Worm (Caenorhabditis elegans): Measurements from ENCODE around the gene pals-21.

pals-21 gene

DNA sequence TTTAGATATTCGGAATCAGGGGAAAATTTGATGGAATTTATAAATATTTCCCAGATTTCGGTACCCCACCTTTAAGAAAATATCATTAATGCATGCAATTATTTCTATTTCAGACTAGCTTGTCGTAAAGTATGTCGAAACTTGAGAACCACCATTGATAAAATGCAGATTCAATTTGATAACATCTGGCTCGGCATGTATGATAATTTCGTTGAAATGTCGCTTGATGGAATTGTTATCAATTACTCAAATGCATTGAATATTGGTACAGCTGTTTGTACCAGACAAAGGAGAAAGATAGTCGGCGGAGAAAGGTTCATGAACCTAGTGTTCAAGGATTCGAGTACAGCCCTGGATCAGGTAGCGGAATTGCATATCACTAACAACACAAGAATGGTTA, 48.5 kb downstream of the pals-21 start, which contains the start of gene Y82E9BL.19:
TSS of gene Y82E9BL.19 (plus strand) at position 123 of the 400 bp plus-strand sequence.
- no peak for TF ChIP-seq M03D4.4 (tag; optimal IDR thresholded peaks at IDR 0.05)
- no peak for TF ChIP-seq snpc-4 (tag; optimal IDR thresholded peaks at IDR 0.05)

All from whole organism, mixed stage, embryonic.